Fruit fly (Drosophila melanogaster) whole organism, embryonic: ENCODE measurements around the gene Son.
A peak's percentile ranks its signal among the peaks of the same experiment; 100 is the strongest.

ENCODE experiments used
- Awh ChIP-seq: fragments of 200-800 bp; sonication (Bioruptor generic); IDR thresholded peaks from 2 replicates; pipeline ENCODE4, ENCODE4 v1.3.6; 2022; ENCODE audit warnings: missing biosample characterization, missing genetic modification characterization
- Bteb2 ChIP-seq: fragments of 200-800 bp; sonication (Bioruptor generic); optimal IDR thresholded peaks from 2 replicates; lab custom pipeline; 2016; ENCODE audit warnings: missing biosample characterization, missing genetic modification characterization
- CG10462 ChIP-seq: fragments of 200-800 bp; sonication (Bioruptor generic); optimal IDR thresholded peaks from 2 replicates; lab custom pipeline; 2016; ENCODE audit warnings: missing biosample characterization, missing genetic modification characterization
- CG10543 ChIP-seq: fragments of 200-800 bp; sonication (Bioruptor generic); optimal IDR thresholded peaks from 3 replicates; lab custom pipeline; 2017; ENCODE audit warnings: missing biosample characterization, mild to moderate bottlenecking, missing genetic modification characterization, moderate library complexity
- CG14050 ChIP-seq: fragments of 200-800 bp; sonication (Bioruptor generic); IDR thresholded peaks from 3 replicates; pipeline ENCODE4 v1.3.6; 2022; ENCODE audit warnings: missing biosample characterization, missing genetic modification characterization
- CG14441 ChIP-seq: fragments of 200-800 bp; sonication (Bioruptor generic); IDR thresholded peaks from 2 replicates; pipeline ENCODE4 v1.3.6; 2022; ENCODE audit warnings: missing biosample characterization, missing genetic modification characterization
- CG14965 ChIP-seq: fragments of 200-800 bp; sonication (Bioruptor generic); optimal IDR thresholded peaks from 2 replicates; lab custom pipeline; 2016; ENCODE audit warnings: missing biosample characterization, missing genetic modification characterization, borderline replicate concordance
- CG15514 ChIP-seq: fragments of 200-800 bp; sonication (Bioruptor generic); optimal IDR thresholded peaks from 3 replicates; lab custom pipeline; 2017; ENCODE audit warnings: missing biosample characterization, missing genetic modification characterization, mild to moderate bottlenecking, moderate library complexity, missing genetic modification reagents
- CG15601 ChIP-seq: fragments of 200-800 bp; sonication (Bioruptor generic); optimal IDR thresholded peaks from 3 replicates; lab custom pipeline; 2019; ENCODE audit warnings: missing biosample characterization, mild to moderate bottlenecking, missing genetic modification characterization, moderate library complexity
- CG1603 ChIP-seq: fragments of 200-800 bp; sonication (Bioruptor generic); optimal IDR thresholded peaks from 2 replicates; lab custom pipeline; 2019; ENCODE audit warnings: missing biosample characterization, mild to moderate bottlenecking, missing genetic modification characterization, moderate library complexity
- CG16815 ChIP-seq: fragments of 200-800 bp; sonication (Bioruptor generic); optimal IDR thresholded peaks from 3 replicates; lab custom pipeline; 2017; ENCODE audit warnings: missing biosample characterization, mild to moderate bottlenecking, missing genetic modification characterization
- CG17328 ChIP-seq: fragments of 200-800 bp; sonication (Bioruptor generic); IDR thresholded peaks from 2 replicates; pipeline ENCODE4 v1.3.6; 2022; ENCODE audit warnings: missing biosample characterization, missing genetic modification characterization
- CG17385 ChIP-seq: fragments of 200-800 bp; sonication (Bioruptor generic); optimal IDR thresholded peaks from 3 replicates; lab custom pipeline; 2018; ENCODE audit warnings: missing biosample characterization, mild to moderate bottlenecking, missing genetic modification characterization
- CG1832 ChIP-seq: fragments of 200-800 bp; sonication (Bioruptor generic); optimal IDR thresholded peaks from 2 replicates; lab custom pipeline; 2017; ENCODE audit warnings: missing biosample characterization, mild to moderate bottlenecking, missing genetic modification characterization, inconsistent platforms
- CG18619 ChIP-seq: fragments of 200-800 bp; sonication (Bioruptor generic); optimal IDR thresholded peaks from 3 replicates; lab custom pipeline; 2017; ENCODE audit warnings: missing biosample characterization, mild to moderate bottlenecking, missing genetic modification characterization
- CG2678 ChIP-seq: fragments of 200-800 bp; sonication (Bioruptor generic); optimal IDR thresholded peaks from 3 replicates; lab custom pipeline; 2019; ENCODE audit warnings: missing biosample characterization, mild to moderate bottlenecking, missing genetic modification characterization, moderate library complexity
- CG2875 ChIP-seq: fragments of 200-800 bp; sonication (Bioruptor generic); optimal IDR thresholded peaks from 2 replicates; lab custom pipeline; 2017; ENCODE audit warnings: missing biosample characterization, mild to moderate bottlenecking, missing genetic modification characterization, missing genetic modification reagents
- CG31388 ChIP-seq: fragments of 200-800 bp; sonication (Bioruptor generic); optimal IDR thresholded peaks from 2 replicates; lab custom pipeline; 2016; ENCODE audit warnings: missing biosample characterization, missing genetic modification characterization
- CG32532 ChIP-seq: fragments of 200-800 bp; sonication (Bioruptor generic); IDR thresholded peaks from 2 replicates; pipeline ENCODE4 v1.3.6; 2022; ENCODE audit warnings: missing biosample characterization, missing genetic modification characterization
- CG33213 ChIP-seq: fragments of 200-800 bp; sonication (Bioruptor generic); optimal IDR thresholded peaks from 3 replicates; lab custom pipeline; 2016; ENCODE audit warnings: missing biosample characterization, missing genetic modification characterization
- CG3847 ChIP-seq: fragments of 200-800 bp; sonication (Bioruptor generic); IDR thresholded peaks from 2 replicates; pipeline ENCODE4 v1.3.6; 2022; ENCODE audit warnings: missing biosample characterization, missing genetic modification characterization
- CG7372 ChIP-seq: fragments of 200-800 bp; sonication (Bioruptor generic); IDR thresholded peaks from 2 replicates; pipeline ENCODE4 v1.3.6; 2022; ENCODE audit warnings: missing biosample characterization, missing genetic modification characterization
- CG8290 ChIP-seq, 3 experiments: fragments of 200-800 bp; sonication (Bioruptor generic); optimal IDR thresholded peaks; 2 replicates each; lab custom pipeline; 2016 to 2019; ENCODE audit warnings: missing biosample characterization in 3 of 3, missing genetic modification characterization in 3 of 3, mild to moderate bottlenecking in 2 of 3, moderate library complexity in 1 of 3
- Doc2 ChIP-seq: fragments of 200-800 bp; sonication (Bioruptor generic); IDR thresholded peaks from 2 replicates; pipeline ENCODE4 v1.3.6; 2022; ENCODE audit warnings: missing biosample characterization, missing genetic modification characterization
- Fer3 ChIP-seq: fragments of 200-800 bp; sonication (Bioruptor generic); optimal IDR thresholded peaks from 2 replicates; lab custom pipeline; 2018; ENCODE audit warnings: missing biosample characterization, mild to moderate bottlenecking, missing genetic modification characterization, moderate library complexity
- HLH4C ChIP-seq: fragments of 200-800 bp; sonication (Bioruptor generic); IDR thresholded peaks from 3 replicates; pipeline ENCODE4 v1.3.6; 2022; ENCODE audit warnings: missing biosample characterization, missing genetic modification characterization; ENCODE audit not compliant: partially characterized antibody
- Hr78 ChIP-seq, 2 experiments: fragments of 200-800 bp in 1 of 2; fragments of >200 bp in 1 of 2; sonication (Bioruptor generic) in 1 of 2; optimal IDR thresholded peaks; 2 replicates each; lab custom pipeline; 2017 to 2019; ENCODE audit warnings: missing biosample characterization in 2 of 2, missing genetic modification characterization in 2 of 2, mild to moderate bottlenecking in 1 of 2, moderate library complexity in 1 of 2
- MTF-1 ChIP-seq: fragments of 200-800 bp; sonication (Bioruptor generic); optimal IDR thresholded peaks from 2 replicates; lab custom pipeline; 2018; ENCODE audit warnings: missing biosample characterization, mild to moderate bottlenecking, missing genetic modification characterization, borderline replicate concordance
- Med ChIP-seq: fragments of 200-800 bp; sonication (Bioruptor generic); peaks from one replicate; lab custom pipeline; 2016; ENCODE audit warnings: missing biosample characterization, missing genetic modification characterization, mild to moderate bottlenecking, inconsistent platforms, moderate library complexity
- Stat92E ChIP-seq, 3 experiments: fragments of >200 bp in 2 of 3; fragments of 200-800 bp in 1 of 3; sonication (Bioruptor generic) in 1 of 3; optimal IDR thresholded peaks; 2 replicates each; lab custom pipeline; 2017 to 2019; ENCODE audit warnings: missing biosample characterization in 3 of 3, missing genetic modification characterization in 3 of 3, mild to moderate bottlenecking in 1 of 3, moderate library complexity in 1 of 3
- Xrp1 ChIP-seq: fragments of 200-800 bp; sonication (Bioruptor generic); IDR thresholded peaks from 2 replicates; pipeline ENCODE4 v1.3.6; 2022; ENCODE audit warnings: missing biosample characterization, missing genetic modification characterization
- al ChIP-seq: fragments of 200-800 bp; sonication (Bioruptor generic); IDR thresholded peaks from 2 replicates; pipeline ENCODE4 v1.3.6; 2022; ENCODE audit warnings: missing biosample characterization, missing genetic modification characterization
- amos ChIP-seq: fragments of 200-800 bp; sonication (Bioruptor generic); IDR thresholded peaks from 2 replicates; pipeline ENCODE4 v1.3.6; 2022; ENCODE audit warnings: missing biosample characterization, missing genetic modification characterization; ENCODE audit not compliant: partially characterized antibody
- ap ChIP-seq: fragments of 200-800 bp; sonication (Bioruptor generic); IDR thresholded peaks from 2 replicates; pipeline ENCODE4 v1.3.6; 2022; ENCODE audit warnings: missing biosample characterization, missing genetic modification characterization
- az2 ChIP-seq: fragments of 200-800 bp; sonication (Bioruptor generic); optimal IDR thresholded peaks from 3 replicates; lab custom pipeline; 2016; ENCODE audit warnings: missing biosample characterization, missing genetic modification characterization
- cas ChIP-seq: fragments of 200-800 bp; sonication (Bioruptor generic); IDR thresholded peaks from 2 replicates; pipeline ENCODE4 v1.3.6; 2022; ENCODE audit warnings: missing biosample characterization, missing genetic modification characterization
- chn ChIP-seq: fragments of 200-800 bp; sonication (Bioruptor generic); optimal IDR thresholded peaks from 2 replicates; lab custom pipeline; 2016; ENCODE audit warnings: missing biosample characterization, missing genetic modification characterization
- en ChIP-seq: fragments of 200-800 bp; sonication (Bioruptor generic); optimal IDR thresholded peaks from 2 replicates; lab custom pipeline; 2016; ENCODE audit warnings: missing biosample characterization, missing genetic modification characterization
- gt ChIP-seq: fragments of 200-800 bp; sonication (Bioruptor generic); IDR thresholded peaks from 2 replicates; pipeline ENCODE4 v1.3.6; 2022; ENCODE audit warnings: missing biosample characterization, missing genetic modification characterization
- mirr ChIP-seq: fragments of 200-800 bp; sonication (Bioruptor generic); optimal IDR thresholded peaks from 3 replicates; lab custom pipeline; 2018; ENCODE audit warnings: missing biosample characterization, mild to moderate bottlenecking, missing genetic modification characterization
- mld ChIP-seq: fragments of 200-800 bp; sonication (Bioruptor generic); IDR thresholded peaks from 3 replicates; pipeline ENCODE4 v1.3.6; 2022; ENCODE audit warnings: missing biosample characterization, missing genetic modification characterization; ENCODE audit not compliant: partially characterized antibody
- pita ChIP-seq: fragments of 200-800 bp; sonication (Bioruptor generic); optimal IDR thresholded peaks from 2 replicates; lab custom pipeline; 2017; ENCODE audit warnings: missing biosample characterization, mild to moderate bottlenecking, missing genetic modification characterization
- ranshi ChIP-seq: fragments of 200-800 bp; sonication (Bioruptor generic); IDR thresholded peaks from 2 replicates; pipeline ENCODE4 v1.3.6; 2022; ENCODE audit warnings: missing biosample characterization, missing genetic modification characterization
- slbo ChIP-seq: fragments of 200-800 bp; sonication (Bioruptor generic); IDR thresholded peaks from 2 replicates; pipeline ENCODE4 v1.3.6; 2022; ENCODE audit warnings: missing biosample characterization, missing genetic modification characterization
- slou ChIP-seq: fragments of 200-800 bp; sonication (Bioruptor generic); optimal IDR thresholded peaks from 3 replicates; lab custom pipeline; 2016; ENCODE audit warnings: missing biosample characterization, missing genetic modification characterization
- tio ChIP-seq: fragments of 200-800 bp; sonication (Bioruptor generic); optimal IDR thresholded peaks from 2 replicates; lab custom pipeline; 2017; ENCODE audit warnings: missing biosample characterization, missing genetic modification characterization, inconsistent platforms
- tll ChIP-seq, 2 experiments: fragments of 200-800 bp in 1 of 2; fragments of >200 bp in 1 of 2; sonication (Bioruptor generic) in 1 of 2; optimal IDR thresholded peaks; 2 replicates each; lab custom pipeline; 2017 to 2019; ENCODE audit warnings: missing biosample characterization in 2 of 2, missing genetic modification characterization in 2 of 2, mild to moderate bottlenecking in 1 of 2, moderate library complexity in 1 of 2
- twi ChIP-seq: fragments of 200-800 bp; optimal IDR thresholded peaks from 2 replicates; lab custom pipeline; 2019; ENCODE audit warnings: missing biosample characterization, mild to moderate bottlenecking, missing genetic modification characterization, moderate library complexity
- unc-4 ChIP-seq: fragments of 200-800 bp; sonication (Bioruptor generic); IDR thresholded peaks from 2 replicates; pipeline ENCODE4 v1.3.6; 2022; ENCODE audit warnings: missing biosample characterization, missing genetic modification characterization; ENCODE audit not compliant: partially characterized antibody

Son gene

DNA sequence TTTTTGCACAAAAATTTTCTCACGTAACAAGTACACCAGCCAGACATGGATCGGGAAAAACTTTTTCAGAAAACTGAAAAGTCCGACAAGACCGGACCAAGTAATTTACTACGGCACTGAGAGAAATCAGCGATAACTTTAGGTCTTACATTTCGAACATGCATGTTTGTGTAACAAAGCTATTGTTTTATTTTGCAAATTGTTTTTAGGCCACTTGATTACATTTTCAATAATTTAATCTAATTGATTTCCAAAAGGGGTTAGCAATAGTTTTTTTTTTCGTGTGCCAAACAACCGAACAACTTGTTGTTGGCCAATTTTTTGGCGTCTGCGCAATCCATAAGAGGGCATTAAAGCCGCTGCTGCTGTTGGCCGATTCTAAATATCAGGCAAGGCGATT, 35.3 kb downstream of the Son start (continued):
- TF ChIP-seq CG2678 (tag; lab: Kevin White, UChicago) (peak; percentile 69), CG10543 (no peak), CG7372 (GFP tag; lab: Robert Waterston, UW) (no peak), mirr (GFP tag; lab: Kevin White, UChicago) (no peak), CG15514 (GFP tag; lab: Kevin White, UChicago) (peak; percentile 65), Hr78 (GFP tag; optimal IDR thresholded peaks at IDR 0.05; lab: Kevin White, UChicago) (no peak), Awh (GFP tag; lab: Robert Waterston, UW) (0 out of 2 replicates have a peak, but pooled peaks have one; percentile 44), CG10462 (GFP tag; lab: Kevin White, UChicago) (no peak), amos (GFP tag; lab: Robert Waterston, UW) (no peak), al (GFP tag; lab: Robert Waterston, UW) (no peak; the same call in 1 of the 2 replicates), CG14441 (peak; percentile 66), CG1832 (GFP tag; lab: Kevin White, UChicago) (no peak), CG8290 (GFP tag; optimal IDR thresholded peaks at IDR 0.05; lab: Kevin White, UChicago) (no peak), CG8290 (tag; optimal IDR thresholded peaks at IDR 0.05; lab: Kevin White, UChicago) (peak in 1 of 2 experiments; percentile 41), MTF-1 (GFP tag; lab: Kevin White, UChicago) (peak; percentile 7), CG17328 (GFP tag; lab: Robert Waterston, UW) (peak; percentile 65), cas (GFP tag; lab: Robert Waterston, UW) (no peak), CG18619 (no peak), pita (GFP tag; lab: Kevin White, UChicago) (no peak), CG17385 (GFP tag; lab: Kevin White, UChicago) (peak; percentile 10), CG14965 (no peak), Stat92E (GFP tag; optimal IDR thresholded peaks at IDR 0.05; lab: Kevin White, UChicago) (no peak), tll (GFP tag; optimal IDR thresholded peaks at IDR 0.05; lab: Kevin White, UChicago) (no peak), en (no peak), slbo (GFP tag; lab: Robert Waterston, UW) (peak; percentile 63; the same call in 1 of the 2 replicates), az2 (peak; percentile 47), CG3847 (GFP tag; lab: Robert Waterston, UW) (peak; percentile 52), twi (tag; lab: Kevin White, UChicago) (no peak), tio (GFP tag; lab: Kevin White, UChicago) (peak; percentile 44), Bteb2 (GFP tag; lab: Kevin White, UChicago) (peak; percentile 40), unc-4 (no peak), mld (GFP tag; lab: Robert Waterston, UW) (no peak), CG31388 (peak; percentile 13), CG16815 (GFP tag; lab: Kevin White, UChicago) (no peak), Xrp1 (GFP tag; lab: Robert Waterston, UW) (peak; percentile 57), ap (peak; percentile 46; the same call in 1 of the 2 replicates), gt (no peak), CG32532 (GFP tag; lab: Robert Waterston, UW) (peak; percentile 45; the same call in 1 of the 2 replicates), ranshi (GFP tag; lab: Robert Waterston, UW) (peak; percentile 68; the same call in 1 of the 2 replicates), CG14050 (GFP tag; lab: Robert Waterston, UW) (no peak), Fer3 (tag; lab: Kevin White, UChicago) (peak; percentile 62), chn (no peak), slou (GFP tag; lab: Kevin White, UChicago) (no peak), HLH4C (GFP tag; lab: Robert Waterston, UW) (no peak), CG2875 (GFP tag; lab: Kevin White, UChicago) (peak; percentile 24), Doc2 (GFP tag; lab: Robert Waterston, UW) (no peak; the same call in 1 of the 2 replicates), Med (GFP tag; lab: Kevin White, UChicago) (peak; percentile 96), CG1603 (peak; percentile 54), CG15601 (tag; lab: Kevin White, UChicago) (no peak), CG33213 (peak; percentile 26)
